Fruit fly (Drosophila melanogaster) whole organism, embryonic: Measurements from ENCODE around the gene CG9503.
A peak's percentile ranks its signal among the peaks of the same experiment; 100 is the strongest.

ENCODE experiments used
- Abd-B ChIP-seq: fragments of 200-800 bp; sonication (Bioruptor generic); optimal IDR thresholded peaks from 2 replicates; lab custom pipeline; 2018; ENCODE audit warnings: missing biosample characterization, mild to moderate bottlenecking, missing genetic modification characterization, moderate library complexity
- Adf1 ChIP-seq: fragments of 200-800 bp; sonication (Bioruptor generic); IDR thresholded peaks from 2 replicates; pipeline ENCODE4 v1.3.6; 2022; ENCODE audit warnings: missing biosample characterization, missing genetic modification characterization
- Bgb ChIP-seq: fragments of 200-800 bp; sonication (Bioruptor generic); IDR thresholded peaks from 2 replicates; pipeline ENCODE4 v1.3.6; 2022; ENCODE audit warnings: missing biosample characterization, missing genetic modification characterization; ENCODE audit not compliant: partially characterized antibody
- Blimp-1 ChIP-seq: fragments of 200-800 bp; sonication (Bioruptor generic); optimal IDR thresholded peaks from 3 replicates; lab custom pipeline; 2018; ENCODE audit warnings: missing biosample characterization, missing genetic modification characterization, mild to moderate bottlenecking, moderate library complexity, missing genetic modification reagents
- CG10462 ChIP-seq: fragments of 200-800 bp; sonication (Bioruptor generic); optimal IDR thresholded peaks from 2 replicates; lab custom pipeline; 2016; ENCODE audit warnings: missing biosample characterization, missing genetic modification characterization
- CG12769 ChIP-seq: fragments of 200-800 bp; sonication (Bioruptor generic); optimal IDR thresholded peaks from 2 replicates; lab custom pipeline; 2019; ENCODE audit warnings: missing biosample characterization, mild to moderate bottlenecking, missing genetic modification characterization, moderate library complexity
- CG17186 ChIP-seq: fragments of 200-800 bp; sonication (Bioruptor generic); optimal IDR thresholded peaks from 3 replicates; lab custom pipeline; 2017; ENCODE audit warnings: missing biosample characterization, missing genetic modification reagents, missing genetic modification characterization
- CG33213 ChIP-seq: fragments of 200-800 bp; sonication (Bioruptor generic); optimal IDR thresholded peaks from 3 replicates; lab custom pipeline; 2016; ENCODE audit warnings: missing biosample characterization, missing genetic modification characterization
- CG3847 ChIP-seq: fragments of 200-800 bp; sonication (Bioruptor generic); IDR thresholded peaks from 2 replicates; pipeline ENCODE4 v1.3.6; 2022; ENCODE audit warnings: missing biosample characterization, missing genetic modification characterization
- CG4360 ChIP-seq: fragments of 200-800 bp; sonication (Bioruptor generic); IDR thresholded peaks from 2 replicates; pipeline ENCODE4 v1.3.6; 2022; ENCODE audit warnings: missing biosample characterization, missing genetic modification characterization
- CG43689 ChIP-seq: fragments of 200-800 bp; sonication (Bioruptor generic); IDR thresholded peaks from 2 replicates; pipeline ENCODE4 v1.3.6; 2022; ENCODE audit warnings: missing biosample characterization, missing genetic modification characterization
- CG4404 ChIP-seq: fragments of 200-800 bp; sonication (Bioruptor generic); IDR thresholded peaks from 2 replicates; pipeline ENCODE4 v1.3.6; 2022; ENCODE audit warnings: missing biosample characterization, missing genetic modification characterization
- CG6654 ChIP-seq: fragments of 200-800 bp; sonication (Bioruptor generic); optimal IDR thresholded peaks from 2 replicates; lab custom pipeline; 2017; ENCODE audit warnings: missing biosample characterization, mild to moderate bottlenecking, missing genetic modification characterization
- CG7271 ChIP-seq: fragments of 200-800 bp; sonication (Bioruptor generic); optimal IDR thresholded peaks from 2 replicates; lab custom pipeline; 2018; ENCODE audit warnings: missing biosample characterization, mild to moderate bottlenecking, missing genetic modification characterization, moderate library complexity
- CG7786 ChIP-seq: fragments of 200-800 bp; sonication (Bioruptor generic); optimal IDR thresholded peaks from 2 replicates; lab custom pipeline; 2016; ENCODE audit warnings: missing biosample characterization, missing genetic modification characterization
- CG8281 ChIP-seq: fragments of 200-800 bp; sonication (Bioruptor generic); optimal IDR thresholded peaks from 2 replicates; lab custom pipeline; 2018; ENCODE audit warnings: missing biosample characterization, mild to moderate bottlenecking, missing genetic modification characterization, moderate library complexity
- CG8944 ChIP-seq: fragments of 200-800 bp; sonication (Bioruptor generic); optimal IDR thresholded peaks from 3 replicates; lab custom pipeline; 2016; ENCODE audit warnings: missing biosample characterization, missing genetic modification characterization
- D19B ChIP-seq: fragments of 200-800 bp; sonication (Bioruptor generic); optimal IDR thresholded peaks from 2 replicates; lab custom pipeline; 2017; ENCODE audit warnings: missing biosample characterization, mild to moderate bottlenecking, missing genetic modification characterization
- Drgx ChIP-seq: fragments of 200-800 bp; sonication (Bioruptor generic); IDR thresholded peaks from 2 replicates; pipeline ENCODE4 v1.3.6; 2022; ENCODE audit warnings: missing biosample characterization, missing genetic modification characterization
- Spps ChIP-seq: fragments of 200-800 bp; sonication (Bioruptor generic); optimal IDR thresholded peaks from 2 replicates; lab custom pipeline; 2018; ENCODE audit warnings: missing biosample characterization, mild to moderate bottlenecking, missing genetic modification characterization
- ara ChIP-seq: fragments of 200-800 bp; sonication (Bioruptor generic); IDR thresholded peaks from 2 replicates; pipeline ENCODE4 v1.3.6; 2022; ENCODE audit warnings: missing biosample characterization, missing genetic modification characterization
- bigmax ChIP-seq: fragments of 200-800 bp; sonication (Bioruptor generic); optimal IDR thresholded peaks from 2 replicates; lab custom pipeline; 2018; ENCODE audit warnings: missing biosample characterization, mild to moderate bottlenecking, missing genetic modification characterization
- croc ChIP-seq: fragments of 200-800 bp; sonication (Bioruptor generic); conservative IDR thresholded peaks from 3 replicates; pipeline ENCODE4 v1.3.6; 2022; ENCODE audit warnings: missing biosample characterization, missing genetic modification characterization
- dati ChIP-seq: fragments of 200-800 bp; sonication (Bioruptor generic); IDR thresholded peaks from 2 replicates; pipeline ENCODE4 v1.3.6; 2022; ENCODE audit warnings: missing biosample characterization, missing genetic modification characterization
- emc ChIP-seq: fragments of 200-800 bp; sonication (Bioruptor generic); optimal IDR thresholded peaks from 2 replicates; lab custom pipeline; 2016; ENCODE audit warnings: missing biosample characterization, missing genetic modification characterization
- ewg ChIP-seq: fragments of 200-800 bp; sonication (Bioruptor generic); optimal IDR thresholded peaks from 3 replicates; lab custom pipeline; 2017; ENCODE audit warnings: mild to moderate bottlenecking, missing biosample characterization, missing genetic modification reagents, missing genetic modification characterization
- eyg ChIP-seq: fragments of 200-800 bp; sonication (Bioruptor generic); optimal IDR thresholded peaks from 3 replicates; lab custom pipeline; 2016; ENCODE audit warnings: missing biosample characterization, missing genetic modification characterization
- fd64A ChIP-seq: fragments of 200-800 bp; sonication (Bioruptor generic); optimal IDR thresholded peaks from 3 replicates; lab custom pipeline; 2018; ENCODE audit warnings: missing biosample characterization, mild to moderate bottlenecking, missing genetic modification characterization
- ftz-f1 ChIP-seq: fragments of 200-800 bp; sonication (Bioruptor generic); optimal IDR thresholded peaks from 2 replicates; lab custom pipeline; 2016; ENCODE audit warnings: missing biosample characterization, missing genetic modification characterization
- gro ChIP-seq: fragments of 200-800 bp; sonication (Bioruptor generic); optimal IDR thresholded peaks from 2 replicates; lab custom pipeline; 2016; ENCODE audit warnings: missing biosample characterization, missing genetic modification characterization
- ind ChIP-seq: fragments of 200-800 bp; sonication (Bioruptor generic); optimal IDR thresholded peaks from 3 replicates; lab custom pipeline; 2016; ENCODE audit warnings: missing biosample characterization, missing genetic modification characterization
- kay ChIP-seq: fragments of 200-800 bp; sonication (Bioruptor generic); optimal IDR thresholded peaks from 2 replicates; lab custom pipeline; 2016; ENCODE audit warnings: missing biosample characterization, missing genetic modification characterization
- klu ChIP-seq: fragments of 200-800 bp; sonication (Bioruptor generic); IDR thresholded peaks from 2 replicates; pipeline ENCODE4 v1.3.6; 2022; ENCODE audit warnings: missing biosample characterization, missing genetic modification characterization
- maf-S ChIP-seq: fragments of 200-800 bp; sonication (Bioruptor generic); optimal IDR thresholded peaks from 2 replicates; lab custom pipeline; 2016; ENCODE audit warnings: missing biosample characterization, missing genetic modification characterization
- mld ChIP-seq: fragments of 200-800 bp; sonication (Bioruptor generic); IDR thresholded peaks from 3 replicates; pipeline ENCODE4 v1.3.6; 2022; ENCODE audit warnings: missing biosample characterization, missing genetic modification characterization; ENCODE audit not compliant: partially characterized antibody
- oc ChIP-seq: fragments of 200-800 bp; sonication (Bioruptor generic); optimal IDR thresholded peaks from 2 replicates; lab custom pipeline; 2018; ENCODE audit warnings: missing biosample characterization, mild to moderate bottlenecking, missing genetic modification characterization, moderate library complexity
- pan ChIP-seq, 4 experiments: fragments of >200 bp in 3 of 4; fragments of 200-800 bp in 1 of 4; sonication (Bioruptor generic) in 1 of 4; optimal IDR thresholded peaks in 3 of 4; IDR thresholded peaks in 1 of 4; 2 replicates each; pipeline versions ENCODE4 v1.3.6 to Lab custom; 2017 to 2022; ENCODE audit warnings: missing biosample characterization in 2 of 4, missing genetic modification characterization in 2 of 4, mixed read lengths in 1 of 4
- sqz ChIP-seq: fragments of 200-800 bp; sonication (Bioruptor generic); optimal IDR thresholded peaks from 3 replicates; lab custom pipeline; 2018; ENCODE audit warnings: missing biosample characterization, mild to moderate bottlenecking, missing genetic modification characterization
- sr ChIP-seq: fragments of 200-800 bp; sonication (Bioruptor generic); IDR thresholded peaks from 3 replicates; pipeline ENCODE4 v1.3.6; 2022; ENCODE audit warnings: missing biosample characterization, missing genetic modification characterization
- ttk ChIP-seq: fragments of 200-800 bp; sonication (Bioruptor generic); IDR thresholded peaks from 2 replicates; pipeline ENCODE4 v2.1.2; 2022; ENCODE audit warnings: missing biosample characterization, missing genetic modification characterization
- vfl ChIP-seq: fragments of 200-800 bp; sonication (Bioruptor generic); optimal IDR thresholded peaks from 2 replicates; lab custom pipeline; 2016; ENCODE audit warnings: missing biosample characterization, missing genetic modification characterization

The CG9503 gene

DNA sequence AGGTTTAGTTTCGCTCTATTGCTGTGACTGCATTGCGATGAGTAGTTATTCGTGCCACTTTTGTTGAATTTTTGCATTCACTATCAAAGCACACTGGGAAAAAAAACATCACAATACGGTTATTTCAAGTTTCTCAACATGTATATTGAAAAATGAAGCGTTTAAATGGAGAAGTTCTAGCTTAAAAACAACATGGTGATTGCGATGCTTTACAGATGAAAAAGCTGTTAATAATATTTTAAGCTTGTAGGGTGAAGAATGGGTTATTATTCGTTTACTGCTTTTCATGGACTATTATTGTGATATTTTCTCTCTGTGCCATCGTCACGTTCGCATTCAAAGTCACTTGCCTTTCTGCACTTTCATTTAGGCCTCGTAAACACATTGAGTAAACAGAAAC is 27.0 kb downstream of the CG9503 start (continued):
- no peak for TF ChIP-seq CG8281 (tag; lab: Kevin White, UChicago)
- no peak for TF ChIP-seq emc (GFP tag; lab: Kevin White, UChicago)
- TF ChIP-seq ttk (GFP tag; lab: Robert Waterston, UW): no peak
- no peak for TF ChIP-seq CG4404 (GFP tag; lab: Robert Waterston, UW)

DNA sequence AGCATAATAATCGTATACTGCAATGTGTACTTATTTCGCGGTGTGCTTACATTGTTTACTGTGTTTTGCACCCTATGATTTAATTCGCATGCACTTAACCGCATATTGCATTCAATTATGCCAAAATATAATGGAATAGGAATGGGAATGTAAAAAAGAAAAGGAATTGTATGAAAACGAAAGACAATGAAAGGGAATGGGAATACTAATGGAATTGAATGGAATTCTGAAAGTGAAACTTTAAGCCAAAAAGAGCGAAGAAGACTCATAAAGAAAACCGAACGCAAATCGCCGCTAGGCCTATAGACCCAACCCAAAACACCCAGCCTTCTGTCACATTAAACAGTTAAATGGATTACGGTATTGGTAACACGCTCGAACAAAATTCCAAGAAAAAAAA is 29.4 kb downstream of the CG9503 start:
- TF ChIP-seq CG17186 (no peak), Blimp-1 (peak; percentile 92)

DNA sequence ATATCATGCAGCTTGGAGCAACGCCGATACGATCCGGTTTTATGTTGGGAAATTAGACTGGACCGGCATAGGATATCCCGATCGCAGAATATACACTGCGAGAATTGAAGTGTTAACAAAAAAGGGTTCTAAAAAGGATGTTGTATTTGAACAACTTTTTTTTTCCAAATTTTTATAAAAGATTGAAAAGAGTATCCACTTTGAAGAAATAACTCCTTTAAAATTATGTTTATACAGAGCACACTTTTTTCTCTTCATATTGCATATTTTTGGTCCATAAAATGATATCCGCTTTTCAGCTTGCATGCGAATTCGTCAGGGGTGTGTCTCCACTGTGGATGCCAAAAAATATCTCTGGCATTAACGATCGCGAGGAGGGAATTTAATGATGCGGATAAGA is 31.0 kb downstream of the CG9503 start:
- TF ChIP-seq ara (no peak), Drgx (GFP tag; lab: Robert Waterston, UW) (peak; percentile 52)
- TF ChIP-seq, all 482 proteins: peak for 1

DNA sequence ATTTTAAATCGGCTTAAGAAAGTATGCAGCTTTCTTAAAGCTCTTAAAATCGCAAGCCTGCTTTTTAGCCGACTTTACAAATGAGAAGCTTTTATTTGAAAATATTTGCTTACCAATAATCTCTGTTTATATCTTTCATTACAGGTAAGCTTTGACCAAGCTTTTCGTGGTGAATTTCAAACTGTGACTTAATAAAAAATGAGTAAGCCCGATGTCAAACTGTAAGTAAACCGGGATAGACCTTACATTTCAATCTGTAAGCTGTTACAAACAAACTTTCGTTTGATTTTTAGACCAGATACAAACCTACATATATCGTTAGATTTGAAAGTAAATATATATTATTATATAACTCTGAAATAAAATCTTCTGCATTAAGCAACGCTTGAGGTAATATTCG is 37.7 kb downstream of the CG9503 start:
- TF ChIP-seq kay (GFP tag; lab: Kevin White, UChicago) (no peak), CG6654 (GFP tag; lab: Kevin White, UChicago) (peak; percentile 97), Spps (no peak), klu (GFP tag; lab: Robert Waterston, UW) (no peak), Blimp-1 (peak; percentile 9), Abd-B (peak; percentile 11), sqz (GFP tag; lab: Kevin White, UChicago) (peak; percentile 7), oc (peak; percentile 35), CG12769 (tag; lab: Kevin White, UChicago) (peak; percentile 74), CG43689 (no peak), pan (optimal IDR thresholded peaks at IDR 0.05; lab: Kevin White, UChicago) (no peak), pan (GFP tag; optimal IDR thresholded peaks at IDR 0.05 in 1 of 2, IDR thresholded peaks at IDR 0.05 in 1 of 2) (no peak), ftz-f1 (no peak), ewg (GFP tag; lab: Kevin White, UChicago) (no peak), gro (no peak), bigmax (GFP tag; lab: Kevin White, UChicago) (no peak), mld (GFP tag; lab: Robert Waterston, UW) (no peak), vfl (GFP tag; lab: Kevin White, UChicago) (no peak), sr (GFP tag; lab: Robert Waterston, UW) (no peak)

DNA sequence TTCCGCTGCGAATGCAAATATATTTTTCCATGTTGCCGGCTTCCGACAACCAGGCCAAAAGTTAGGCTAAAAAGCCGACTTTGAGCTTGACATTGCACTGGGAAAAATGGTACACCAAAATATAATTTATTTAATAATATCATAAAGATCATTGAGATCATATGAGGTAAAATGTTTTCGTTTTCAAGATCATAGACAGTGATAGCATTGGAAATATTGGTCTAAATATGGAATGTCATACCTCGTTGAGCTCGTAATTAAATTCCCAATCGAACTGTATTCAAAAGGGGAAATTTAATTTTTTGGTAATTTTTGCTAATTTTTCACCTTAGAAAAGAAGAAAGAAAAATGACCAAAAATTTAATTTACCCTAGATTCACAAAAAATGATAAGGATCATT is 39.3 kb downstream of the CG9503 start:
- no peak for TF ChIP-seq D19B (GFP tag; lab: Kevin White, UChicago)
- TF ChIP-seq maf-S (GFP tag; lab: Kevin White, UChicago): no peak
- no peak for TF ChIP-seq Adf1 (GFP tag; lab: Robert Waterston, UW)
- no peak for TF ChIP-seq CG33213 (GFP tag; lab: Kevin White, UChicago)
- TF ChIP-seq dati (GFP tag; lab: Robert Waterston, UW): no peak
- TF ChIP-seq CG4360 (GFP tag; lab: Robert Waterston, UW): no peak
- no peak for TF ChIP-seq Bgb (GFP tag; lab: Robert Waterston, UW)
- no peak for TF ChIP-seq CG8944 (GFP tag; lab: Kevin White, UChicago)
- no peak for TF ChIP-seq eyg (GFP tag; lab: Kevin White, UChicago)
- TF ChIP-seq fd64A (GFP tag; lab: Kevin White, UChicago): no peak
- no peak for TF ChIP-seq croc (GFP tag; lab: Robert Waterston, UW)
- no peak for TF ChIP-seq CG10462 (GFP tag; lab: Kevin White, UChicago)
- no peak for TF ChIP-seq CG7271 (tag; lab: Kevin White, UChicago)
- no peak for TF ChIP-seq CG3847
- TF ChIP-seq CG7786 (GFP tag; lab: Kevin White, UChicago): no peak
- TF ChIP-seq ind (GFP tag; lab: Kevin White, UChicago): no peak
